Worm (Caenorhabditis elegans): ENCODE measurements around the gene C08F1.8.

Gene C08F1.8

DNA sequence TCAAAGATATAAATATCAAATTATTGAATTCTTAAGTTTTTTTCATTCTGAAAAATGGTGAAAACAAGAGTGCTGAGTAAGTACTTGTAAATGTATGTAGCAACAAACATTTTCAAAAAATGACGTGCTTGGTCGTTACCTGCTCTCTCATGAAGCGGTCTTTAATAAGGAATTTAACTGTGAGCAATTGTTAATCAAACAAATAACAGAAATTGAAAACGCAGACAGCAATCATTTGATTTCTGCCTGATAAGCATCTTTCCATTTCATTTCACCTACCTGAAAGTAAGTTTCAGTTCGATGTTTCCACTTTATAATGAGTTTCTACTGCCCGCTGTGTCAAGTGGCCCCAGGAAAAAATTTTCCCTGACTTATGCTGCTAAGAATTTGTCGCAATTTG is 45.0 kb downstream of the C08F1.8 start, which contains the start of gene math-28:
math-28 (plus strand) TSS at position 301 of the 400 bp plus-strand sequence.
- TF ChIP-seq aptf-3 (GFP tag; IDR thresholded peaks at IDR 0.05), result no peak
- no peak for TF ChIP-seq rpc-1 (optimal IDR thresholded peaks at IDR 0.05)
- TF ChIP-seq rpc-1 (tag; optimal IDR thresholded peaks at IDR 0.05), result no peak
- no peak for TF ChIP-seq dpff-1 (tag; optimal IDR thresholded peaks at IDR 0.05)
- no peak for TF ChIP-seq F52B5.7 (tag; optimal IDR thresholded peaks at IDR 0.05)
- no peak for TF ChIP-seq unc-130 (GFP tag; optimal IDR thresholded peaks at IDR 0.05)
- TF ChIP-seq nhr-179 (tag; optimal IDR thresholded peaks at IDR 0.05), result no peak
- no peak for TF ChIP-seq madf-10 (tag; optimal IDR thresholded peaks at IDR 0.05)
- TF ChIP-seq xnd-1 (tag; optimal IDR thresholded peaks at IDR 0.05), result no peak

DNA sequence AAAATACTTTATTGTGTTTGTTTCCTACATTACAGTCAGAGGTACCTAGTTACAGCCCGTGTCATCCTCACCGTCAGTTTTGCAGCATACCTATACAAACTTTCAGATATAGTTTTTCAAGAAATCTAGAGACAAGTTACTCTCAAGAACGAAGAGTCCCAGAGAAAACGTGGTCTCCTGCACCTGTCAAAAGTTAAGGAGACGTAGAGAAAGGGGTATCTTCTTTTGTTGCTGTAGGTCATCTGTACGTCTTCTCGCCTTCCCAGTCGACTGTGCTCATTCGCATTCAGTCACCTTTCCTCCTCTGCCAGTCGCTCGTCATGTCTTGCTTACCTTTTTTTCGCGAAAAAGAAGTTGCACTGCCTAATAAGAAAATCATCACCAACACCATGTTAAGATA is 46.6 kb downstream of the C08F1.8 start, which contains the start of gene F36H5.4:
F36H5.4 (plus strand) TSS at position 301 of the 400 bp plus-strand sequence.
- TF ChIP-seq Y53F4B.3 (GFP tag; IDR thresholded peaks at IDR 0.05) (no peak), ztf-3 (GFP tag; optimal IDR thresholded peaks at IDR 0.05) (no peak), pha-4 (tag; optimal IDR thresholded peaks at IDR 0.05) (no peak)

ce11 chrII:1759602-1760001 is 48.5 kb downstream of the C08F1.8 start, which contains the start of gene F36H5.18:
F36H5.18 (plus strand) TSS chrII:1759902.
- TF ChIP-seq dpff-1 (tag; optimal IDR thresholded peaks at IDR 0.05), result no peak
- no peak for TF ChIP-seq D2030.7 (GFP tag; IDR thresholded peaks at IDR 0.05)
- no peak for TF ChIP-seq hsf-1 (GFP tag; IDR thresholded peaks at IDR 0.05)
- no peak for TF ChIP-seq die-1 (tag; optimal IDR thresholded peaks at IDR 0.05)
